Fruit fly (Drosophila melanogaster): ENCODE measurements around the gene PNKP.
A peak's percentile ranks its signal among the peaks of the same experiment; 100 is the strongest.

Gene PNKP

dm6 chr3R:8343251-8343744 is at the start of gene PNKP, which contains the start of gene COX7AL:
Gene PNKP (minus strand): TSS chr3R:8343516.
Gene COX7AL (plus strand): TSS chr3R:8343669.
- TF ChIP-seq noc (tag; optimal IDR thresholded peaks at IDR 0.05) = no peak

- no peak for TF ChIP-seq noc (tag; optimal IDR thresholded peaks at IDR 0.05)
Observed at dm6 chr3R:8389636-8390035, 46.3 kb upstream of the PNKP start.

dm6 chr3R:8368553-8368952 is 25.2 kb upstream of the PNKP start:
- TF ChIP-seq noc (tag; optimal IDR thresholded peaks at IDR 0.05) = no peak

- no peak for TF ChIP-seq noc (tag; optimal IDR thresholded peaks at IDR 0.05)
Observed at dm6 chr3R:8362259-8362876, 19.1 kb upstream of the PNKP start, which contains the start of the genes Veneno and CG7963. Gene Veneno (minus strand): TSS chr3R:8362554. Gene CG7963 (plus strand): TSS chr3R:8362826.

- no peak for TF ChIP-seq noc (tag; optimal IDR thresholded peaks at IDR 0.05)
Observed at dm6 chr3R:8358004-8358403, 14.7 kb upstream of the PNKP start.

dm6 chr3R:8357372-8357992 is 14.2 kb upstream of the PNKP start:
- TF ChIP-seq noc (tag; optimal IDR thresholded peaks at IDR 0.05) = no peak

DNA sequence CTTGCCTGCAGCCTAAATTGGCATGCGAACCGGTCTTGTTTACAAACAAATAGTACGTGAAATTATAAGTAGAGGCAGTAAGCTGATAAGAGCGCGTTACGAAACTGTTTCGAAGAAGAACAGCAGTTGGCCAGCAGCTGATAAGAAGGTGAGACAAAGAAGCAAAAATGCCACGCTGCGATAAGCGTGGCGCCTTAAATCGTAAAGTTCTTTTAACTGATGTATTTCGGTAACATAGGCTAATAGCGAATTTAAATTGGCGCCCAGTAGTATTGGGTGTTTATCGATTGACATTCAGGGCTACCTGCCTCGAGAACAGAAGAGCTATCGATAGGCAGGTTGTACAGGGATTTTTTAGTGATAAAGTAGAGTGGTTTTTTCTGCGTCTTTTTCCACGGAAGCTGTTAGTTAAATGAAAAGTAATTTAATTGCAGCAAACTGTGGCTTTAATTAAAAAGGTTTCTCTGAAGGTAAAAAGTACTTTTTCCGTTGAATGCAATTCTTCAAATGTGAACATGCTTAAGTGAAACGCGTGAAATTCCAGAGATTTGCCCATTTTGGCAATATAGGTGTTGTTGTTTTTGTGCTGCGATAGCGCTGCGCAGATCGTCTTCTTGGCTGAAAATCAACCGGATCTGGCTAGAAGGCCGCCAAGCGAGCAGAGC is 13.4 kb upstream of the PNKP start, which contains the start of gene stck:
stck (plus strand) TSS at position 353 of the 665 bp plus-strand sequence.
- TF ChIP-seq noc (tag; optimal IDR thresholded peaks at IDR 0.05) = no peak

- peak; percentile 78 for TF ChIP-seq noc (tag; optimal IDR thresholded peaks at IDR 0.05)
Observed at dm6 chr3R:8355579-8355978, 12.3 kb upstream of the PNKP start.

DNA sequence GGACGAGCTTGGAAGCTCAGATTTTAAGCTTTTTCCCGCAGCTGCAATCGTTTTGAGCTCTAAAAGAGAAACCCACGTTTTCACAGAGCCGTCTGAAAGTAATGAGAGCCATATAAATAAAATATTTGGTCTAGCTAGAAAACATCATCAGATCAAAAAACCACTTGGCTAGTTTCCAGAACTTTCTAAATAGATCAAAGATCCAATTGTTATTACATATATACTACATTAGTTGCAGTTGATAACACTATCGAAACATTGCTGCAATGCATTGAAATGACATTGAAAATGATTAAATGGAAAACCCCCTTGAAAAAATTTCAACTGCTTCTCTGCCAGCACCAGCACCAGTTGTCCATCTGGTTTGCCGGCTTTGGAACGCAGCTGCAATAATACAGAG is 11.7 kb upstream of the PNKP start:
- no peak for TF ChIP-seq noc (tag; optimal IDR thresholded peaks at IDR 0.05)

- peak; percentile 23 for TF ChIP-seq noc (tag; optimal IDR thresholded peaks at IDR 0.05)
Observed at dm6 chr3R:8354458-8354857, 11.1 kb upstream of the PNKP start.

DNA sequence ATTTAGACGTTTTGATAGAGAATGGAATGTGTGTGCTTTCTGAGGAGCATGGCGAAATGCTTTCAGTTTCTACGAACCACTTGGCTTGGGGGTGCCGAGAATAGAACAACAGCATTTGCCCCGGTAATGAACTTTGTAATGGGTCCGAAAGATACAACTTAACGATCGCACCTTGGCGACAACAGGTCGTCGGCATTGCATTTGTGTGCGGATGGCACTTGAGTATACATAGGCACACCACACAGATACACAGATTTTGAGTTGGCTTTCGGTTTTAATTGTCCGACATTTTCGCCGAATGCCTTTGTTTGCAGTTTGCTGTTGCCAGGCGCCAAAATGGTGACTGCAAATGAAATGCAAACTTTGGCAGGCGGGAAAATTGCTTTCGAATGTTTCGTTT is 10.7 kb upstream of the PNKP start:
- no peak for TF ChIP-seq noc (tag; optimal IDR thresholded peaks at IDR 0.05)

dm6 chr3R:8352961-8353728 is 9.8 kb upstream of the PNKP start:
- peak; percentile 48 for TF ChIP-seq noc (tag; optimal IDR thresholded peaks at IDR 0.05)

- no peak for TF ChIP-seq noc (tag; optimal IDR thresholded peaks at IDR 0.05)
Observed at dm6 chr3R:8349449-8350115, 6.3 kb upstream of the PNKP start, which contains the start of gene Atg13. Gene Atg13 (plus strand): TSS chr3R:8349815.

DNA sequence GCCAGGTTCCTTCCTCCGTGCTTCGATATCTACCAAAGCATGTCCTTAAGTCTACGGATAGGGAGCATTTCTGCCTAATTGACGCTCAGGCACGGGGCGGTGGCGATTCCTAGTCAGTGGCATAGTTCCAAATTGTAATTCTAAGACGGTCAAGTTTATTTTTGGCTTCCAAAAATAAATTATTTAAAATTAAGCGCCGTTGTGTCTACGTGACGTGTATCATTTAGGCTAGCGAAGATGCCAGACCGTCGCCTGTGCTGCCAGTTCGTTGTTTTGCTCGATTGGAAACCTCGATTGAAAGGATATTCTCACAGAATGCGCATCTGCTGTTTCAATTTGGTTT is 5.8 kb upstream of the PNKP start:
- no peak for TF ChIP-seq noc (tag; optimal IDR thresholded peaks at IDR 0.05)

dm6 chr3R:8347835-8348234 is 4.5 kb upstream of the PNKP start:
- no peak for TF ChIP-seq noc (tag; optimal IDR thresholded peaks at IDR 0.05)
